Fruit fly (Drosophila melanogaster): Measurements from ENCODE around the gene CG7276.
A peak's percentile ranks its signal among the peaks of the same experiment; 100 is the strongest.

- TF ChIP-seq lz (GFP tag; optimal IDR thresholded peaks at IDR 0.05) (no peak), CG9139 (GFP tag; optimal IDR thresholded peaks at IDR 0.05) (no peak), Hr4 (GFP tag; optimal IDR thresholded peaks at IDR 0.05) (no peak), achi (GFP tag; optimal IDR thresholded peaks at IDR 0.05) (no peak), CG6163 (GFP tag; IDR thresholded peaks at IDR 0.05) (no peak), pdm3 (GFP tag; optimal IDR thresholded peaks at IDR 0.05) (no peak), Blimp-1 (GFP tag; optimal IDR thresholded peaks at IDR 0.05) (no peak), svp (GFP tag) (peak; percentile 97), Gug (GFP tag; IDR thresholded peaks at IDR 0.05) (no peak), fkh (GFP tag; optimal IDR thresholded peaks at IDR 0.05) (no peak), CG7368 (GFP tag; optimal IDR thresholded peaks at IDR 0.05) (no peak), acj6 (GFP tag; optimal IDR thresholded peaks at IDR 0.05) (no peak), ss (GFP tag; optimal IDR thresholded peaks at IDR 0.05) (no peak)
Observed at dm6 chr3L:15507148-15507896, 9.3 kb downstream of the CG7276 start.
